Worm (Caenorhabditis elegans) whole organism, L2 larva: ENCODE data around the gene T10B5.8.

ENCODE experiments used
- ZK546.5 ChIP-seq: sonication (generic microtip); optimal IDR thresholded peaks from 2 replicates; lab custom pipeline; 2017; ENCODE audit warnings: missing biosample characterization, missing genetic modification characterization
- lin-39 ChIP-seq: fragments of 150-350 bp; optimal IDR thresholded peaks from 2 replicates; lab custom pipeline; 2014; ENCODE audit warnings: missing biosample characterization, missing genetic modification reagents, missing genetic modification characterization
- mdl-1 ChIP-seq, 2 experiments: fragments of 150-350 bp in 1 of 2; sonication (generic microtip) in 1 of 2; optimal IDR thresholded peaks; 2 replicates each; lab custom pipeline; 2017; ENCODE audit warnings: missing biosample characterization in 2 of 2, missing genetic modification characterization in 2 of 2
- unc-62 ChIP-seq: fragments of 150-350 bp; optimal IDR thresholded peaks from 2 replicates; lab custom pipeline; 2014; ENCODE audit warnings: missing biosample characterization, missing genetic modification reagents, missing genetic modification characterization

- TF ChIP-seq unc-62 (GFP tag; lab: Kevin White, UChicago): no peak
- TF ChIP-seq mdl-1 (tag; optimal IDR thresholded peaks at IDR 0.05; lab: Kevin White, UChicago): no peak
- TF ChIP-seq lin-39 (tag; lab: Kevin White, UChicago): no peak
- no peak for TF ChIP-seq ZK546.5 (tag; lab: Kevin White, UChicago)
Observed at ce11 chrV:1820016-1820415, 21.8 kb upstream of the T10B5.8 start.
